Worm (Caenorhabditis elegans): Measurements from ENCODE around the gene B0244.9.

The B0244.9 gene

DNA sequence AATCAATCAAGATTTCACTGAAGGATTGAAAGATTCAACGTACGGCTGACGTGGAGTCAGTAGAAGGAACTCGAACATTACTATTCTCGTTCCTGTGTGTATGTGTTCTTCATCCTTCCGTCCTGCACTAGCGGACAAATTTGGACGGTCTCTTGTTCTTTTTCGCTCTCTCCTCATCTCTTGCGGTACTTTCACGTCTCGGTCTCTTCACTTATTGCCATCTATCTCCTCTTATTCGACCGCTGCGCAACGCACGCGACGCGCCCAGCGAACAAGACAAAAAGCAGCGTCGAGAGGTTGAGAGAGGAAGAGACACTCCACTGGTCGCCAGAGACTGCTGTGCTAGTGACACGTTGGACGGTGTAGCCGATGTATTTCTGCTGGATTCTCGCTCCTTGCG lies 15.4 kb downstream of the B0244.9 start (continued):
- TF ChIP-seq pax-3 (tag; optimal IDR thresholded peaks at IDR 0.05) (no peak), xbp-1 (tag; optimal IDR thresholded peaks at IDR 0.05) (peak; percentile 36), zag-1 (tag; optimal IDR thresholded peaks at IDR 0.05) (no peak), dsc-1 (tag; optimal IDR thresholded peaks at IDR 0.05) (peak; percentile 30), ceh-63 (GFP tag; optimal IDR thresholded peaks at IDR 0.05) (no peak), fkh-4 (tag; optimal IDR thresholded peaks at IDR 0.05; ENCODE audit: borderline replicate concordance) (no peak), ztf-11 (tag; optimal IDR thresholded peaks at IDR 0.05) (no peak), efl-1 (optimal IDR thresholded peaks at IDR 0.05) (peak; percentile 68 to 83), efl-1 (GFP tag; optimal IDR thresholded peaks at IDR 0.05 in 1 of 2) (peak; percentile 30 to 96), nhr-11 (tag; optimal IDR thresholded peaks at IDR 0.05) (no peak), ztf-4 (tag; optimal IDR thresholded peaks at IDR 0.05) (no peak), blmp-1 (tag; optimal IDR thresholded peaks at IDR 0.05) (peak; percentile 52), sox-4 (tag; optimal IDR thresholded peaks at IDR 0.05) (no peak), alr-1 (tag; optimal IDR thresholded peaks at IDR 0.05; ENCODE audit: borderline replicate concordance) (no peak), vab-15 (tag; optimal IDR thresholded peaks at IDR 0.05) (no peak), ceh-8 (GFP tag; optimal IDR thresholded peaks at IDR 0.05) (no peak), C04F5.9 (tag; optimal IDR thresholded peaks at IDR 0.05) (no peak), zip-4 (GFP tag; optimal IDR thresholded peaks at IDR 0.05) (no peak), nhr-12 (tag; optimal IDR thresholded peaks at IDR 0.05) (no peak), grh-1 (GFP tag; IDR thresholded peaks at IDR 0.05) (no peak), irx-1 (tag; optimal IDR thresholded peaks at IDR 0.05) (no peak), sptf-1 (tag; optimal IDR thresholded peaks at IDR 0.05) (no peak), tbx-2 (tag; optimal IDR thresholded peaks at IDR 0.05) (peak; percentile 46), swsn-7 (tag; optimal IDR thresholded peaks at IDR 0.05) (peak; percentile 56), mep-1 (tag; optimal IDR thresholded peaks at IDR 0.05) (peak; percentile 74), snpc-4 (tag; optimal IDR thresholded peaks at IDR 0.05) (peak; percentile 31), jun-1 (tag; optimal IDR thresholded peaks at IDR 0.05) (peak; percentile 18), nhr-85 (tag) (no peak), rnt-1 (tag; optimal IDR thresholded peaks at IDR 0.05) (peak; percentile 75), lin-39 (tag; optimal IDR thresholded peaks at IDR 0.05) (no peak), snu-23 (GFP tag; optimal IDR thresholded peaks at IDR 0.05) (peak; percentile 67), tlp-1 (tag; optimal IDR thresholded peaks at IDR 0.05) (no peak)

- TF ChIP-seq efl-1 (optimal IDR thresholded peaks at IDR 0.05), result no peak
- peak in 1 of 2 experiments; percentile 78 for TF ChIP-seq efl-1 (GFP tag; optimal IDR thresholded peaks at IDR 0.05 in 1 of 2)
- peak; percentile 31 for TF ChIP-seq blmp-1 (tag; optimal IDR thresholded peaks at IDR 0.05)
- peak; percentile 56 for TF ChIP-seq nhr-85 (tag)
- no peak for TF ChIP-seq ceh-88 (GFP tag; IDR thresholded peaks at IDR 0.05)
- TF ChIP-seq C34B4.2 (tag; optimal IDR thresholded peaks at IDR 0.05), result no peak
Measured at ce11 chrIII:5714984-5715454, 15.8 kb downstream of the B0244.9 start.

- TF ChIP-seq elt-3 (tag; optimal IDR thresholded peaks at IDR 0.05), result peak in 1 of 6 experiments; percentile 8
- TF ChIP-seq lin-14 (GFP tag; optimal IDR thresholded peaks at IDR 0.05), result peak; percentile 1
- TF ChIP-seq lin-35 (GFP tag; optimal IDR thresholded peaks at IDR 0.05), result peak in 1 of 2 experiments; percentile 29
- no peak for TF ChIP-seq Y116A8C.19 (tag; optimal IDR thresholded peaks at IDR 0.05; ENCODE audit: borderline replicate concordance)
Measured at ce11 chrIII:5714230-5714983, 16.4 kb downstream of the B0244.9 start, which contains the start of gene arf-1. TSS of gene arf-1 (plus strand) at chrIII:5714886.
